Fruit fly (Drosophila melanogaster) whole organism, embryonic: ENCODE results near the gene CG3078.

Source experiments
- CG31441 ChIP-seq: fragments of 200-800 bp; sonication (Bioruptor generic); IDR thresholded peaks from 2 replicates; pipeline ENCODE4 v1.3.6; 2022; ENCODE audit warnings: missing biosample characterization, missing genetic modification characterization
- CG3281 ChIP-seq: fragments of 200-800 bp; sonication (Bioruptor generic); optimal IDR thresholded peaks from 3 replicates; lab custom pipeline; 2017; ENCODE audit warnings: missing biosample characterization, mild to moderate bottlenecking, missing genetic modification characterization
- Sin3A ChIP-seq: fragments of >200 bp; optimal IDR thresholded peaks from 2 replicates; lab custom pipeline; 2018
- stc ChIP-seq: fragments of 200-800 bp; sonication (Bioruptor generic); IDR thresholded peaks from 2 replicates; pipeline ENCODE4 v1.3.6; 2022; ENCODE audit warnings: missing biosample characterization, missing genetic modification characterization
- stwl ChIP-seq: fragments of 200-800 bp; sonication (Bioruptor generic); optimal IDR thresholded peaks from 3 replicates; lab custom pipeline; 2018; ENCODE audit warnings: missing biosample characterization, mild to moderate bottlenecking, missing genetic modification characterization, moderate library complexity

dm6 chrX:2254020-2254626 is 5.5 kb downstream of the CG3078 start, which contains the start of gene CG3091:
- TF ChIP-seq stwl (tag; lab: Kevin White, UChicago): no peak
- no peak for TF ChIP-seq CG31441 (GFP tag; lab: Robert Waterston, UW)
- TF ChIP-seq CG3281 (GFP tag; lab: Kevin White, UChicago): peak; percentile 16
- no peak for TF ChIP-seq Sin3A
- TF ChIP-seq stc (GFP tag; lab: Robert Waterston, UW): no peak
